Worm (Caenorhabditis elegans): ENCODE measurements around the gene W07A12.8.

W07A12.8 gene

ce11 chrII:9163348-9163747 is 2.3 kb downstream of the W07A12.8 start:
- TF ChIP-seq ceh-90 (tag; optimal IDR thresholded peaks at IDR 0.05): no peak
- no peak for TF ChIP-seq snu-23 (GFP tag; optimal IDR thresholded peaks at IDR 0.05)
- no peak for TF ChIP-seq mep-1 (tag; optimal IDR thresholded peaks at IDR 0.05)
- TF ChIP-seq mdl-1 (tag; optimal IDR thresholded peaks at IDR 0.05): no peak
- TF ChIP-seq pqm-1 (tag; optimal IDR thresholded peaks at IDR 0.05): no peak

- TF ChIP-seq blmp-1 (tag; optimal IDR thresholded peaks at IDR 0.05) (peak; percentile 2), lin-14 (GFP tag; optimal IDR thresholded peaks at IDR 0.05) (peak; percentile 27), nhr-90 (tag; optimal IDR thresholded peaks at IDR 0.05; ENCODE audit: poor library complexity) (peak; percentile 53), C16A3.4 (tag; optimal IDR thresholded peaks at IDR 0.05) (no peak), grh-1 (GFP tag; IDR thresholded peaks at IDR 0.05) (0 out of 2 replicates have a peak, but pooled peaks have one; percentile 20), aha-1 (tag; optimal IDR thresholded peaks at IDR 0.05) (no peak), snpc-4 (tag; optimal IDR thresholded peaks at IDR 0.05) (no peak), egl-13 (tag; optimal IDR thresholded peaks at IDR 0.05) (no peak), nhr-85 (tag) (peak; percentile 75), Y116A8C.19 (tag; optimal IDR thresholded peaks at IDR 0.05; ENCODE audit: borderline replicate concordance) (no peak), efl-3 (GFP tag; optimal IDR thresholded peaks at IDR 0.05) (no peak), nhr-20 (tag; optimal IDR thresholded peaks at IDR 0.05) (peak; percentile 76), fkh-10 (GFP tag; optimal IDR thresholded peaks at IDR 0.05) (no peak), elt-3 (tag; optimal IDR thresholded peaks at IDR 0.05) (peak in 4 of 6 experiments; percentile 15 to 60 (median 38)), pax-3 (tag; optimal IDR thresholded peaks at IDR 0.05) (no peak), unc-62 (GFP tag; optimal IDR thresholded peaks at IDR 0.05) (no peak), snu-23 (GFP tag; optimal IDR thresholded peaks at IDR 0.05) (peak; percentile 25), unc-130 (tag; optimal IDR thresholded peaks at IDR 0.05) (no peak), nhr-84 (tag; optimal IDR thresholded peaks at IDR 0.05) (no peak), ceh-88 (GFP tag; IDR thresholded peaks at IDR 0.05) (no peak), fkh-4 (tag; optimal IDR thresholded peaks at IDR 0.05; ENCODE audit: borderline replicate concordance) (no peak), nhr-71 (tag; optimal IDR thresholded peaks at IDR 0.05) (peak; percentile 51), nhr-47 (tag; optimal IDR thresholded peaks at IDR 0.05) (peak; percentile 21)
Observed at ce11 chrII:9161023-9161422, 4.6 kb downstream of the W07A12.8 start, which contains the start of gene rhy-1. TSS of gene rhy-1 (plus strand) at chrII:9161379.

ce11 chrII:9160197-9160806 is 5.3 kb downstream of the W07A12.8 start:
- TF ChIP-seq nhr-47 (tag; optimal IDR thresholded peaks at IDR 0.05): peak; percentile 39
- TF ChIP-seq ceh-8 (GFP tag; optimal IDR thresholded peaks at IDR 0.05): no peak
- TF ChIP-seq rnt-1 (tag; optimal IDR thresholded peaks at IDR 0.05): no peak
- no peak for TF ChIP-seq irx-1 (tag; optimal IDR thresholded peaks at IDR 0.05)
- TF ChIP-seq efl-3 (GFP tag; optimal IDR thresholded peaks at IDR 0.05): no peak
- TF ChIP-seq ceh-88 (GFP tag; IDR thresholded peaks at IDR 0.05): no peak
- TF ChIP-seq C04F5.9 (tag; optimal IDR thresholded peaks at IDR 0.05): no peak
- no peak for TF ChIP-seq fos-1 (tag; optimal IDR thresholded peaks at IDR 0.05)
- TF ChIP-seq nhr-237 (tag; optimal IDR thresholded peaks at IDR 0.05): no peak
- TF ChIP-seq snpc-4 (tag; optimal IDR thresholded peaks at IDR 0.05): no peak
- no peak for TF ChIP-seq unc-86 (tag; optimal IDR thresholded peaks at IDR 0.05)
- TF ChIP-seq hlh-4 (tag; optimal IDR thresholded peaks at IDR 0.05): no peak
- TF ChIP-seq lin-35 (GFP tag; optimal IDR thresholded peaks at IDR 0.05): peak in 1 of 2 experiments; percentile 42
- TF ChIP-seq xbp-1 (tag; optimal IDR thresholded peaks at IDR 0.05): no peak
- TF ChIP-seq lin-14 (GFP tag; optimal IDR thresholded peaks at IDR 0.05): peak; percentile 69
- TF ChIP-seq grh-1 (GFP tag; IDR thresholded peaks at IDR 0.05): no peak
- TF ChIP-seq ces-1 (GFP tag; optimal IDR thresholded peaks at IDR 0.05): no peak
- TF ChIP-seq aly-2 (tag; optimal IDR thresholded peaks at IDR 0.05): no peak
- TF ChIP-seq ceh-63 (GFP tag; optimal IDR thresholded peaks at IDR 0.05): no peak
- TF ChIP-seq alr-1 (tag; optimal IDR thresholded peaks at IDR 0.05; ENCODE audit: borderline replicate concordance): no peak
- peak; percentile 60 for TF ChIP-seq nhr-71 (tag; optimal IDR thresholded peaks at IDR 0.05)
- peak; percentile 78 for TF ChIP-seq nhr-20 (tag; optimal IDR thresholded peaks at IDR 0.05)
- TF ChIP-seq pqm-1 (tag; optimal IDR thresholded peaks at IDR 0.05): no peak
- peak; percentile 14 for TF ChIP-seq C16A3.4 (tag; optimal IDR thresholded peaks at IDR 0.05)
- TF ChIP-seq nhr-77 (tag; optimal IDR thresholded peaks at IDR 0.05): no peak
- TF ChIP-seq nhr-76 (tag; optimal IDR thresholded peaks at IDR 0.05): peak; percentile 0
- no peak for TF ChIP-seq jun-1 (tag; optimal IDR thresholded peaks at IDR 0.05)
- peak in 5 of 6 experiments; percentile 18 to 96 (median 82) for TF ChIP-seq elt-3 (tag; optimal IDR thresholded peaks at IDR 0.05)
- TF ChIP-seq hpl-2 (GFP tag; optimal IDR thresholded peaks at IDR 0.05): no peak
- no peak for TF ChIP-seq swsn-7 (tag; optimal IDR thresholded peaks at IDR 0.05)
- peak; percentile 90 for TF ChIP-seq skn-1 (tag; optimal IDR thresholded peaks at IDR 0.05)
- TF ChIP-seq egl-13 (tag; optimal IDR thresholded peaks at IDR 0.05): no peak
- no peak for TF ChIP-seq sox-4 (tag; optimal IDR thresholded peaks at IDR 0.05)
